Fruit fly (Drosophila melanogaster): Measurements from ENCODE around the gene CG4860.
A peak's percentile ranks its signal among the peaks of the same experiment; 100 is the strongest.

CG4860 gene

dm6 chr3R:12244468-12245060 lies 23.3 kb upstream of the CG4860 start (continued):
- TF ChIP-seq Atf6 (GFP tag; IDR thresholded peaks at IDR 0.05) (no peak), mirr (GFP tag; optimal IDR thresholded peaks at IDR 0.05) (no peak), seq (GFP tag; IDR thresholded peaks at IDR 0.05) (0 out of 2 replicates have a peak, but pooled peaks have one; percentile 38), ssp (GFP tag; IDR thresholded peaks at IDR 0.05) (no peak), CG6765 (GFP tag; optimal IDR thresholded peaks at IDR 0.05) (no peak), chn (GFP tag; optimal IDR thresholded peaks at IDR 0.05) (no peak), CG17612 (GFP tag; IDR thresholded peaks at IDR 0.05) (no peak), Sry-δ (GFP tag; optimal IDR thresholded peaks at IDR 0.05) (no peak), CG15601 (tag; optimal IDR thresholded peaks at IDR 0.05) (no peak), cato (GFP tag; optimal IDR thresholded peaks at IDR 0.05; ENCODE audit: borderline replicate concordance) (no peak), CG2202 (tag; optimal IDR thresholded peaks at IDR 0.05) (no peak), inv (GFP tag; IDR thresholded peaks at IDR 0.05; ENCODE audit: partially characterized antibody) (no peak; the same call in 1 of the 2 replicates), Dp (GFP tag; optimal IDR thresholded peaks at IDR 0.05) (no peak), CG6791 (GFP tag; IDR thresholded peaks at IDR 0.05; ENCODE audit: partially characterized antibody) (no peak), pita (GFP tag; optimal IDR thresholded peaks at IDR 0.05) (no peak), CG8924 (tag; optimal IDR thresholded peaks at IDR 0.05) (no peak), Six4 (GFP tag; optimal IDR thresholded peaks at IDR 0.05) (no peak), CG11085 (GFP tag; IDR thresholded peaks at IDR 0.05) (no peak), CG11696 (GFP tag; IDR thresholded peaks at IDR 0.05) (no peak), psq (GFP tag; optimal IDR thresholded peaks at IDR 0.05) (no peak), CG7271 (tag; optimal IDR thresholded peaks at IDR 0.05) (no peak), CG6683 (GFP tag; optimal IDR thresholded peaks at IDR 0.05) (no peak), klu (GFP tag; IDR thresholded peaks at IDR 0.05) (no peak), Dll (GFP tag; IDR thresholded peaks at IDR 0.05; ENCODE audit: partially characterized antibody) (no peak), CG31441 (GFP tag; IDR thresholded peaks at IDR 0.05) (no peak), insv (GFP tag; optimal IDR thresholded peaks at IDR 0.05) (peak in 1 of 2 experiments; percentile 63), ATbp (GFP tag; optimal IDR thresholded peaks at IDR 0.05) (no peak), CG17359 (tag; optimal IDR thresholded peaks at IDR 0.05) (no peak), CG6689 (GFP tag; IDR thresholded peaks at IDR 0.05) (no peak), CG5953 (GFP tag; IDR thresholded peaks at IDR 0.05) (no peak), slp2 (GFP tag; optimal IDR thresholded peaks at IDR 0.05) (no peak), unpg (GFP tag; optimal IDR thresholded peaks at IDR 0.05) (peak; percentile 12), tll (GFP tag; optimal IDR thresholded peaks at IDR 0.05) (no peak), fu2 (GFP tag; optimal IDR thresholded peaks at IDR 0.05) (no peak), Bteb2 (GFP tag; optimal IDR thresholded peaks at IDR 0.05) (no peak), cg (GFP tag; optimal IDR thresholded peaks at IDR 0.05) (peak; percentile 65), MTF-1 (GFP tag; optimal IDR thresholded peaks at IDR 0.05; ENCODE audit: borderline replicate concordance) (no peak), tx (GFP tag; optimal IDR thresholded peaks at IDR 0.05) (no peak), pum (GFP tag; optimal IDR thresholded peaks at IDR 0.05) (no peak), CG12155 (GFP tag; optimal IDR thresholded peaks at IDR 0.05) (no peak), Deaf1 (tag; optimal IDR thresholded peaks at IDR 0.05) (peak; percentile 82), Jarid2 (GFP tag; optimal IDR thresholded peaks at IDR 0.05) (peak; percentile 84), slbo (GFP tag; IDR thresholded peaks at IDR 0.05) (no peak), Neu2 (GFP tag; optimal IDR thresholded peaks at IDR 0.05; ENCODE audit: borderline replicate concordance) (no peak), CG13624 (GFP tag; optimal IDR thresholded peaks at IDR 0.05) (no peak), ind (GFP tag; optimal IDR thresholded peaks at IDR 0.05) (no peak), wek (GFP tag; optimal IDR thresholded peaks at IDR 0.05) (no peak), CG18476 (GFP tag; optimal IDR thresholded peaks at IDR 0.05) (no peak), br (optimal IDR thresholded peaks at IDR 0.05) (no peak), dan (GFP tag; IDR thresholded peaks at IDR 0.05) (no peak), Adf1 (GFP tag; IDR thresholded peaks at IDR 0.05) (peak; percentile 37; the same call in 1 of the 2 replicates)

Measured in whole organism, embryonic.